Worm (Caenorhabditis elegans) whole organism, L2 larva: ENCODE measurements around the gene Y45F10B.8.

ENCODE experiments used
- fos-1 ChIP-seq: fragments of 150-350 bp; optimal IDR thresholded peaks from 2 replicates; lab custom pipeline; 2014; ENCODE audit warnings: missing biosample characterization, missing genetic modification characterization
- nhr-25 ChIP-seq: fragments of 150-350 bp; sonication (generic microtip); optimal IDR thresholded peaks from 3 replicates; lab custom pipeline; 2014; ENCODE audit warnings: missing biosample characterization, missing genetic modification characterization
- ztf-4 ChIP-seq: fragments of 150-350 bp; optimal IDR thresholded peaks from 2 replicates; lab custom pipeline; 2014; ENCODE audit warnings: missing biosample characterization, missing genetic modification characterization

- TF ChIP-seq fos-1 (tag; lab: Kevin White, UChicago) = no peak
- no peak for TF ChIP-seq nhr-25 (tag; lab: Kevin White, UChicago)
- TF ChIP-seq ztf-4 = no peak
Observed at ce11 chrIV:13538901-13539300, 39.2 kb downstream of the Y45F10B.8 start.
